Fruit fly (Drosophila melanogaster) S2 (cell line): ENCODE data around the gene CG14712.

Experiments
- CG8478 ChIP-seq: fragments of >200 bp; optimal IDR thresholded peaks from 2 replicates; lab custom pipeline; 2018
- CTCF ChIP-seq, 2 experiments: fragments of >200 bp; optimal IDR thresholded peaks; 2 replicates each; lab custom pipeline; 2018

The CG14712 gene

dm6 chr3R:11655873-11656374, 27.4 kb downstream of the CG14712 start, which contains the start of gene CG42327:
Gene CG42327, plus strand, starts transcription at chr3R:11656149.
- TF ChIP-seq CTCF (optimal IDR thresholded peaks at IDR 0.05; lab: Kevin White, UChicago), result no peak

- TF ChIP-seq CTCF (optimal IDR thresholded peaks at IDR 0.05; lab: Kevin White, UChicago) (no peak), CG8478 (lab: Kevin White, UChicago) (no peak)
Observed at dm6 chr3R:11656614-11657216, 28.2 kb downstream of the CG14712 start.

- no peak for TF ChIP-seq CG8478 (lab: Kevin White, UChicago)
- no peak for TF ChIP-seq CTCF (optimal IDR thresholded peaks at IDR 0.05; lab: Kevin White, UChicago)
Observed at dm6 chr3R:11657786-11658193, 29.2 kb downstream of the CG14712 start.

- TF ChIP-seq CTCF (optimal IDR thresholded peaks at IDR 0.05; lab: Kevin White, UChicago) (no peak), CG8478 (lab: Kevin White, UChicago) (no peak)
Observed at dm6 chr3R:11661187-11661586, 32.6 kb downstream of the CG14712 start.

- TF ChIP-seq CTCF (optimal IDR thresholded peaks at IDR 0.05; lab: Kevin White, UChicago), result no peak
- TF ChIP-seq CG8478 (lab: Kevin White, UChicago), result no peak
Observed at dm6 chr3R:11661712-11662111, 33.2 kb downstream of the CG14712 start.

- TF ChIP-seq CG8478 (lab: Kevin White, UChicago) (no peak), CTCF (optimal IDR thresholded peaks at IDR 0.05; lab: Kevin White, UChicago) (no peak)
Observed at dm6 chr3R:11662617-11663016, 34.1 kb downstream of the CG14712 start.

- no peak for TF ChIP-seq CTCF (optimal IDR thresholded peaks at IDR 0.05; lab: Kevin White, UChicago)
- no peak for TF ChIP-seq CG8478 (lab: Kevin White, UChicago)
Observed at dm6 chr3R:11663441-11663840, 34.9 kb downstream of the CG14712 start.

dm6 chr3R:11665508-11665907, 36.9 kb downstream of the CG14712 start:
- peak; percentile 92 for TF ChIP-seq CTCF (optimal IDR thresholded peaks at IDR 0.05; lab: Kevin White, UChicago)
- TF ChIP-seq CG8478 (lab: Kevin White, UChicago), result no peak

- TF ChIP-seq CG8478 (lab: Kevin White, UChicago), result no peak
- no peak for TF ChIP-seq CTCF (optimal IDR thresholded peaks at IDR 0.05; lab: Kevin White, UChicago)
Observed at dm6 chr3R:11665925-11666687, 37.5 kb downstream of the CG14712 start.

dm6 chr3R:11669017-11669953, 40.7 kb downstream of the CG14712 start:
- no peak for TF ChIP-seq CTCF (optimal IDR thresholded peaks at IDR 0.05; lab: Kevin White, UChicago)
- TF ChIP-seq CG8478 (lab: Kevin White, UChicago), result no peak

- TF ChIP-seq CG8478 (lab: Kevin White, UChicago) (no peak), CTCF (optimal IDR thresholded peaks at IDR 0.05; lab: Kevin White, UChicago) (no peak)
Observed at dm6 chr3R:11669954-11670347, 41.4 kb downstream of the CG14712 start.

- no peak for TF ChIP-seq CG8478 (lab: Kevin White, UChicago)
- no peak for TF ChIP-seq CTCF (optimal IDR thresholded peaks at IDR 0.05; lab: Kevin White, UChicago)
Observed at dm6 chr3R:11670888-11671287, 42.3 kb downstream of the CG14712 start.

- no peak for TF ChIP-seq CG8478 (lab: Kevin White, UChicago)
- TF ChIP-seq CTCF (optimal IDR thresholded peaks at IDR 0.05; lab: Kevin White, UChicago), result no peak
Observed at dm6 chr3R:11671784-11672183, 43.2 kb downstream of the CG14712 start.

- TF ChIP-seq CG8478 (lab: Kevin White, UChicago) (no peak), CTCF (optimal IDR thresholded peaks at IDR 0.05; lab: Kevin White, UChicago) (no peak)
Observed at dm6 chr3R:11673955-11674663, 45.5 kb downstream of the CG14712 start, which contains the start of gene CG14715. Gene CG14715, plus strand, starts transcription at chr3R:11674221.
